Fruit fly (Drosophila melanogaster) whole organism, embryonic: ENCODE results near the gene CG2712.

Source experiments
- Ada2b ChIP-seq: fragments of 200-800 bp; sonication (Bioruptor generic); IDR thresholded peaks from 2 replicates; pipeline ENCODE4 v1.3.6; 2022; ENCODE audit warnings: missing biosample characterization, missing genetic modification characterization
- Bteb2 ChIP-seq: fragments of 200-800 bp; sonication (Bioruptor generic); optimal IDR thresholded peaks from 2 replicates; lab custom pipeline; 2016; ENCODE audit warnings: missing biosample characterization, missing genetic modification characterization
- CG10267 ChIP-seq: fragments of 200-800 bp; sonication (Bioruptor generic); optimal IDR thresholded peaks from 2 replicates; lab custom pipeline; 2018; ENCODE audit warnings: missing biosample characterization, mild to moderate bottlenecking, missing genetic modification characterization, moderate library complexity
- CG11085 ChIP-seq: fragments of 200-800 bp; sonication (Bioruptor generic); IDR thresholded peaks from 2 replicates; pipeline ENCODE4 v1.3.6; 2022; ENCODE audit warnings: missing biosample characterization, missing genetic modification characterization
- CG12659 ChIP-seq: fragments of 200-800 bp; sonication (Bioruptor generic); optimal IDR thresholded peaks from 3 replicates; lab custom pipeline; 2017; ENCODE audit warnings: mild to moderate bottlenecking, missing biosample characterization, missing genetic modification reagents, missing genetic modification characterization
- CG15514 ChIP-seq: fragments of 200-800 bp; sonication (Bioruptor generic); optimal IDR thresholded peaks from 3 replicates; lab custom pipeline; 2017; ENCODE audit warnings: missing biosample characterization, missing genetic modification characterization, mild to moderate bottlenecking, moderate library complexity, missing genetic modification reagents
- CG15601 ChIP-seq: fragments of 200-800 bp; sonication (Bioruptor generic); optimal IDR thresholded peaks from 3 replicates; lab custom pipeline; 2019; ENCODE audit warnings: missing biosample characterization, mild to moderate bottlenecking, missing genetic modification characterization, moderate library complexity
- CG17568 ChIP-seq: fragments of 200-800 bp; sonication (Bioruptor generic); optimal IDR thresholded peaks from 2 replicates; lab custom pipeline; 2018; ENCODE audit warnings: missing biosample characterization, mild to moderate bottlenecking, missing genetic modification characterization, moderate library complexity
- CG31441 ChIP-seq: fragments of 200-800 bp; sonication (Bioruptor generic); IDR thresholded peaks from 2 replicates; pipeline ENCODE4 v1.3.6; 2022; ENCODE audit warnings: missing biosample characterization, missing genetic modification characterization
- CG3847 ChIP-seq: fragments of 200-800 bp; sonication (Bioruptor generic); IDR thresholded peaks from 2 replicates; pipeline ENCODE4 v1.3.6; 2022; ENCODE audit warnings: missing biosample characterization, missing genetic modification characterization
- CG3995 ChIP-seq: fragments of 200-800 bp; sonication (Bioruptor generic); optimal IDR thresholded peaks from 3 replicates; lab custom pipeline; 2016; ENCODE audit warnings: missing biosample characterization, missing genetic modification characterization
- CG4404 ChIP-seq: fragments of 200-800 bp; sonication (Bioruptor generic); IDR thresholded peaks from 2 replicates; pipeline ENCODE4 v1.3.6; 2022; ENCODE audit warnings: missing biosample characterization, missing genetic modification characterization
- CG8089 ChIP-seq: fragments of 200-800 bp; sonication (Bioruptor generic); optimal IDR thresholded peaks from 3 replicates; lab custom pipeline; 2016; ENCODE audit warnings: missing biosample characterization, missing genetic modification characterization
- CG8281 ChIP-seq: fragments of 200-800 bp; sonication (Bioruptor generic); optimal IDR thresholded peaks from 2 replicates; lab custom pipeline; 2018; ENCODE audit warnings: missing biosample characterization, mild to moderate bottlenecking, missing genetic modification characterization, moderate library complexity
- CG9437 ChIP-seq: fragments of 200-800 bp; sonication (Bioruptor generic); optimal IDR thresholded peaks from 2 replicates; lab custom pipeline; 2018; ENCODE audit warnings: missing biosample characterization, mild to moderate bottlenecking, missing genetic modification characterization
- CG9727 ChIP-seq: fragments of 200-800 bp; sonication (Bioruptor generic); optimal IDR thresholded peaks from 3 replicates; lab custom pipeline; 2017; ENCODE audit warnings: missing biosample characterization, mild to moderate bottlenecking, missing genetic modification characterization
- Dad ChIP-seq: fragments of 200-800 bp; sonication (Bioruptor generic); optimal IDR thresholded peaks from 3 replicates; lab custom pipeline; 2016; ENCODE audit warnings: missing biosample characterization, missing genetic modification characterization
- Dbx ChIP-seq: fragments of 200-800 bp; sonication (Bioruptor generic); IDR thresholded peaks from 3 replicates; pipeline ENCODE4 v1.3.6; 2022; ENCODE audit warnings: missing biosample characterization, missing genetic modification characterization
- Deaf1 ChIP-seq: fragments of 200-800 bp; optimal IDR thresholded peaks from 3 replicates; lab custom pipeline; 2019; ENCODE audit warnings: missing biosample characterization, mild to moderate bottlenecking, missing genetic modification characterization, moderate library complexity
- Dref ChIP-seq: fragments of 200-800 bp; sonication (Bioruptor generic); IDR thresholded peaks from 2 replicates; pipeline ENCODE4 v1.3.6; 2022; ENCODE audit warnings: missing biosample characterization, missing genetic modification characterization
- E2f1 ChIP-seq: fragments of 200-800 bp; sonication (Bioruptor generic); IDR thresholded peaks from 2 replicates; pipeline ENCODE4 v1.3.6; 2022; ENCODE audit warnings: missing biosample characterization, missing genetic modification characterization
- ERR ChIP-seq: fragments of 200-800 bp; sonication (Bioruptor generic); optimal IDR thresholded peaks from 2 replicates; lab custom pipeline; 2016; ENCODE audit warnings: missing biosample characterization, missing genetic modification characterization
- Ets97D ChIP-seq: fragments of 200-800 bp; sonication (Bioruptor generic); optimal IDR thresholded peaks from 3 replicates; lab custom pipeline; 2016; ENCODE audit warnings: missing biosample characterization, missing genetic modification characterization
- Hand ChIP-seq: fragments of 200-800 bp; sonication (Bioruptor generic); optimal IDR thresholded peaks from 2 replicates; lab custom pipeline; 2017; ENCODE audit warnings: mild to moderate bottlenecking, missing biosample characterization, missing genetic modification reagents, missing genetic modification characterization
- Hmr ChIP-seq: fragments of 200-800 bp; sonication (Bioruptor generic); optimal IDR thresholded peaks from 3 replicates; lab custom pipeline; 2017; ENCODE audit warnings: mild to moderate bottlenecking, missing biosample characterization, missing genetic modification reagents, missing genetic modification characterization
- Hr51 ChIP-seq, 2 experiments: fragments of 200-800 bp; sonication (Bioruptor generic); optimal IDR thresholded peaks; 2 replicates in 1 of 2; 3 replicates in 1 of 2; lab custom pipeline; 2016 to 2018; ENCODE audit warnings: missing biosample characterization in 2 of 2, missing genetic modification characterization in 2 of 2, mild to moderate bottlenecking in 1 of 2, moderate library complexity in 1 of 2
- Lhr ChIP-seq: fragments of 200-800 bp; sonication (Bioruptor generic); optimal IDR thresholded peaks from 3 replicates; lab custom pipeline; 2017; ENCODE audit warnings: mild to moderate bottlenecking, missing biosample characterization, missing genetic modification reagents, missing genetic modification characterization
- MBD-R2 ChIP-seq: fragments of 200-800 bp; sonication (Bioruptor generic); IDR thresholded peaks from 2 replicates; pipeline ENCODE4 v1.3.6; 2022; ENCODE audit warnings: missing biosample characterization, missing genetic modification characterization
- Med ChIP-seq: fragments of 200-800 bp; sonication (Bioruptor generic); peaks from one replicate; lab custom pipeline; 2016; ENCODE audit warnings: missing biosample characterization, missing genetic modification characterization, mild to moderate bottlenecking, inconsistent platforms, moderate library complexity
- NfI ChIP-seq: fragments of 200-800 bp; sonication (Bioruptor generic); optimal IDR thresholded peaks from 3 replicates; lab custom pipeline; 2018; ENCODE audit warnings: missing biosample characterization, mild to moderate bottlenecking, missing genetic modification characterization, moderate library complexity
- Scr ChIP-seq: fragments of 200-800 bp; sonication (Bioruptor generic); IDR thresholded peaks from 2 replicates; pipeline ENCODE4 v1.3.6; 2022; ENCODE audit warnings: missing biosample characterization, missing genetic modification characterization; ENCODE audit not compliant: partially characterized antibody
- Trl ChIP-seq, 3 experiments: fragments of >200 bp in 2 of 3; fragments of 200-800 bp in 1 of 3; sonication (Bioruptor generic) in 1 of 3; optimal IDR thresholded peaks; 2 replicates in 1 of 3; 3 replicates in 2 of 3; lab custom pipeline; 2016 to 2017; ENCODE audit warnings: missing biosample characterization in 1 of 3, missing genetic modification characterization in 1 of 3
- bsh ChIP-seq, 2 experiments: fragments of 200-800 bp; sonication (Bioruptor generic); optimal IDR thresholded peaks; 2 replicates each; lab custom pipeline; 2017 to 2018; ENCODE audit warnings: mild to moderate bottlenecking in 2 of 2, missing biosample characterization in 2 of 2, missing genetic modification characterization in 2 of 2, moderate library complexity in 1 of 2
- crol ChIP-seq: fragments of 200-800 bp; sonication (Bioruptor generic); IDR thresholded peaks from 2 replicates; pipeline ENCODE4 v1.3.6; 2022; ENCODE audit warnings: missing biosample characterization, missing genetic modification characterization
- eve ChIP-seq, 2 experiments: fragments of >200 bp; optimal IDR thresholded peaks; 2 replicates each; lab custom pipeline; 2017; ENCODE audit warnings: missing biosample characterization in 2 of 2, missing genetic modification characterization in 2 of 2
- gsb ChIP-seq: fragments of 200-800 bp; sonication (Bioruptor generic); IDR thresholded peaks from 2 replicates; pipeline ENCODE4 v1.3.6; 2022; ENCODE audit warnings: missing biosample characterization, missing genetic modification characterization
- pita ChIP-seq: fragments of 200-800 bp; sonication (Bioruptor generic); optimal IDR thresholded peaks from 2 replicates; lab custom pipeline; 2017; ENCODE audit warnings: missing biosample characterization, mild to moderate bottlenecking, missing genetic modification characterization
- stwl ChIP-seq: fragments of 200-800 bp; sonication (Bioruptor generic); optimal IDR thresholded peaks from 3 replicates; lab custom pipeline; 2018; ENCODE audit warnings: missing biosample characterization, mild to moderate bottlenecking, missing genetic modification characterization, moderate library complexity
- sug ChIP-seq: fragments of 200-800 bp; optimal IDR thresholded peaks from 2 replicates; lab custom pipeline; 2019; ENCODE audit warnings: missing biosample characterization, mild to moderate bottlenecking, missing genetic modification characterization, moderate library complexity
- tll ChIP-seq, 2 experiments: fragments of 200-800 bp in 1 of 2; fragments of >200 bp in 1 of 2; sonication (Bioruptor generic) in 1 of 2; optimal IDR thresholded peaks; 2 replicates each; lab custom pipeline; 2017 to 2019; ENCODE audit warnings: missing biosample characterization in 2 of 2, missing genetic modification characterization in 2 of 2, mild to moderate bottlenecking in 1 of 2, moderate library complexity in 1 of 2
- ttk ChIP-seq: fragments of 200-800 bp; sonication (Bioruptor generic); IDR thresholded peaks from 2 replicates; pipeline ENCODE4 v2.1.2; 2022; ENCODE audit warnings: missing biosample characterization, missing genetic modification characterization
- yki ChIP-seq: fragments of >200 bp; optimal IDR thresholded peaks from 3 replicates; lab custom pipeline; 2018
- z ChIP-seq: fragments of 200-800 bp; sonication (Bioruptor generic); IDR thresholded peaks from 3 replicates; pipeline ENCODE4 v1.3.6; 2022; ENCODE audit warnings: missing biosample characterization, missing genetic modification characterization
- zen2 ChIP-seq: fragments of 200-800 bp; sonication (Bioruptor generic); IDR thresholded peaks from 3 replicates; pipeline ENCODE4 v1.3.6; 2022; ENCODE audit warnings: missing biosample characterization, missing genetic modification characterization; ENCODE audit not compliant: partially characterized antibody

Gene CG2712

dm6 chrX:2704134-2704773 lies 28.0 kb upstream of the CG2712 start, which contains the start of gene eIF2Bbeta (continued):
- TF ChIP-seq Bteb2 = no peak
- no peak for TF ChIP-seq CG8089 (GFP tag; lab: Kevin White, UChicago)
- TF ChIP-seq, all 482 proteins: peak for 25

dm6 chrX:2707377-2708090 lies 24.7 kb upstream of the CG2712 start, which contains the start of gene CG2680:
Gene CG2680, minus strand, starts transcription at chrX:2707427.
- no peak for TF ChIP-seq Lhr
- TF ChIP-seq crol = 0 out of 2 replicates have a peak, but pooled peaks have one; percentile 34
- peak; percentile 64 for TF ChIP-seq Med
- peak; percentile 55 for TF ChIP-seq CG15601
- TF ChIP-seq Ets97D (GFP tag; lab: Kevin White, UChicago) = peak; percentile 41
- TF ChIP-seq ERR (GFP tag; lab: Kevin White, UChicago) = peak; percentile 39
- 0 out of 2 replicates have a peak, but pooled peaks have one; percentile 4 for TF ChIP-seq CG31441 (GFP tag; lab: Robert Waterston, UW)
- no peak for TF ChIP-seq z (GFP tag; lab: Robert Waterston, UW)
- peak; percentile 33 for TF ChIP-seq Deaf1
- TF ChIP-seq CG8281 (tag; lab: Kevin White, UChicago) = no peak
- TF ChIP-seq stwl (tag; lab: Kevin White, UChicago) = peak; percentile 3
- TF ChIP-seq CG15514 = peak; percentile 98
- TF ChIP-seq Dbx (GFP tag; lab: Robert Waterston, UW) = no peak

dm6 chrX:2708156-2708734 lies 24.0 kb upstream of the CG2712 start, which contains the start of gene CG2681:
Gene CG2681, plus strand, starts transcription at chrX:2708684.
- TF ChIP-seq MBD-R2 (peak; percentile 17; the same call in 1 of the 2 replicates), Hmr (no peak), CG11085 (GFP tag; lab: Robert Waterston, UW) (no peak), E2f1 (GFP tag; lab: Robert Waterston, UW) (peak; percentile 66), zen2 (GFP tag; lab: Robert Waterston, UW) (no peak), CG15514 (peak; percentile 58), eve (GFP tag; optimal IDR thresholded peaks at IDR 0.05; lab: Kevin White, UChicago) (no peak), CG3847 (GFP tag; lab: Robert Waterston, UW) (0 out of 2 replicates have a peak, but pooled peaks have one; percentile 7), tll (GFP tag; optimal IDR thresholded peaks at IDR 0.05; lab: Kevin White, UChicago) (no peak), bsh (GFP tag; optimal IDR thresholded peaks at IDR 0.05; lab: Kevin White, UChicago) (no peak), CG4404 (GFP tag; lab: Robert Waterston, UW) (0 out of 2 replicates have a peak, but pooled peaks have one; percentile 28), Ada2b (GFP tag; lab: Robert Waterston, UW) (peak; percentile 63), ttk (GFP tag; lab: Robert Waterston, UW) (peak; percentile 43), Dref (GFP tag; lab: Robert Waterston, UW) (no peak), CG17568 (GFP tag; lab: Kevin White, UChicago) (no peak), pita (GFP tag; lab: Kevin White, UChicago) (no peak), gsb (GFP tag; lab: Robert Waterston, UW) (no peak), sug (tag; lab: Kevin White, UChicago) (peak; percentile 20), Dad (no peak), CG10267 (tag; lab: Kevin White, UChicago) (no peak), Scr (GFP tag; lab: Robert Waterston, UW) (no peak), yki (lab: Kevin White, UChicago) (no peak), CG9437 (peak; percentile 28), CG3995 (GFP tag; lab: Kevin White, UChicago) (no peak), Trl (optimal IDR thresholded peaks at IDR 0.05; lab: Kevin White, UChicago) (no peak), Trl (GFP tag; optimal IDR thresholded peaks at IDR 0.05; lab: Kevin White, UChicago) (peak; percentile 8), Hr51 (GFP tag; optimal IDR thresholded peaks at IDR 0.05; lab: Kevin White, UChicago) (no peak), CG12659 (GFP tag; lab: Kevin White, UChicago) (peak; percentile 29), Hand (GFP tag; lab: Kevin White, UChicago) (no peak), NfI (GFP tag; lab: Kevin White, UChicago) (no peak), CG9727 (GFP tag; lab: Kevin White, UChicago) (no peak)
